Fruit fly (Drosophila melanogaster) whole organism, embryonic: ENCODE data around the gene Polr3E.

Experiments used
- Asciz ChIP-seq: fragments of 200-800 bp; sonication (Bioruptor generic); optimal IDR thresholded peaks from 2 replicates; lab custom pipeline; 2017; ENCODE audit warnings: missing biosample characterization, mild to moderate bottlenecking, missing genetic modification characterization, missing genetic modification reagents
- Atf-2 ChIP-seq: fragments of 200-800 bp; sonication (Bioruptor generic); optimal IDR thresholded peaks from 2 replicates; lab custom pipeline; 2016; ENCODE audit warnings: missing biosample characterization, missing genetic modification characterization
- CG11504 ChIP-seq: fragments of 200-800 bp; sonication (Bioruptor generic); optimal IDR thresholded peaks from 3 replicates; lab custom pipeline; 2019; ENCODE audit warnings: missing biosample characterization, mild to moderate bottlenecking, missing genetic modification characterization, moderate library complexity
- CG12659 ChIP-seq: fragments of 200-800 bp; sonication (Bioruptor generic); optimal IDR thresholded peaks from 3 replicates; lab custom pipeline; 2017; ENCODE audit warnings: mild to moderate bottlenecking, missing biosample characterization, missing genetic modification reagents, missing genetic modification characterization
- CG3407 ChIP-seq: fragments of 200-800 bp; sonication (Bioruptor generic); optimal IDR thresholded peaks from 2 replicates; lab custom pipeline; 2018; ENCODE audit warnings: missing biosample characterization, mild to moderate bottlenecking, missing genetic modification characterization
- CG5245 ChIP-seq: fragments of 200-800 bp; sonication (Bioruptor generic); optimal IDR thresholded peaks from 3 replicates; lab custom pipeline; 2016; ENCODE audit warnings: missing biosample characterization, missing genetic modification characterization
- CG6683 ChIP-seq: fragments of 200-800 bp; sonication (Bioruptor generic); optimal IDR thresholded peaks from 2 replicates; lab custom pipeline; 2017; ENCODE audit warnings: missing biosample characterization, mild to moderate bottlenecking, missing genetic modification characterization, missing genetic modification reagents
- CG7928 ChIP-seq: fragments of 200-800 bp; sonication (Bioruptor generic); optimal IDR thresholded peaks from 2 replicates; lab custom pipeline; 2017; ENCODE audit warnings: missing biosample characterization, mild to moderate bottlenecking, missing genetic modification characterization
- CG8924 ChIP-seq: fragments of 200-800 bp; optimal IDR thresholded peaks from 3 replicates; lab custom pipeline; 2019; ENCODE audit warnings: missing biosample characterization, mild to moderate bottlenecking, missing genetic modification characterization, moderate library complexity
- Doc3 ChIP-seq: fragments of 200-800 bp; sonication (Bioruptor generic); IDR thresholded peaks from 3 replicates; pipeline ENCODE4 v1.3.6; 2022; ENCODE audit warnings: missing biosample characterization, missing genetic modification characterization; ENCODE audit not compliant: partially characterized antibody
- E2f2 ChIP-seq: fragments of 200-800 bp; sonication (Bioruptor generic); IDR thresholded peaks from 2 replicates; pipeline ENCODE4 v1.3.6; 2022; ENCODE audit warnings: missing biosample characterization, missing genetic modification characterization
- Ets97D ChIP-seq: fragments of 200-800 bp; sonication (Bioruptor generic); optimal IDR thresholded peaks from 3 replicates; lab custom pipeline; 2016; ENCODE audit warnings: missing biosample characterization, missing genetic modification characterization
- Fer2 ChIP-seq: fragments of 200-800 bp; sonication (Bioruptor generic); optimal IDR thresholded peaks from 2 replicates; lab custom pipeline; 2018; ENCODE audit warnings: missing biosample characterization, mild to moderate bottlenecking, missing genetic modification characterization, moderate library complexity
- Fer3 ChIP-seq: fragments of 200-800 bp; sonication (Bioruptor generic); optimal IDR thresholded peaks from 2 replicates; lab custom pipeline; 2018; ENCODE audit warnings: missing biosample characterization, mild to moderate bottlenecking, missing genetic modification characterization, moderate library complexity
- Gsc ChIP-seq: fragments of 200-800 bp; sonication (Bioruptor generic); IDR thresholded peaks from 2 replicates; pipeline ENCODE4 v1.3.6; 2022; ENCODE audit warnings: missing biosample characterization, missing genetic modification characterization
- H15 ChIP-seq: fragments of 200-800 bp; sonication (Bioruptor generic); IDR thresholded peaks from 3 replicates; pipeline ENCODE4 v1.3.6; 2022; ENCODE audit warnings: missing biosample characterization, missing genetic modification characterization
- H2.0 ChIP-seq: fragments of 200-800 bp; sonication (Bioruptor generic); IDR thresholded peaks from 2 replicates; pipeline ENCODE4 v1.3.6; 2022; ENCODE audit warnings: missing biosample characterization, missing genetic modification characterization
- Hmr ChIP-seq: fragments of 200-800 bp; sonication (Bioruptor generic); optimal IDR thresholded peaks from 3 replicates; lab custom pipeline; 2017; ENCODE audit warnings: mild to moderate bottlenecking, missing biosample characterization, missing genetic modification reagents, missing genetic modification characterization
- NFAT ChIP-seq: fragments of 200-800 bp; sonication (Bioruptor generic); IDR thresholded peaks from 2 replicates; pipeline ENCODE4 v1.3.6; 2022; ENCODE audit warnings: missing biosample characterization, missing genetic modification characterization
- Neu2 ChIP-seq: fragments of 200-800 bp; sonication (Bioruptor generic); optimal IDR thresholded peaks from 3 replicates; lab custom pipeline; 2016; ENCODE audit warnings: missing biosample characterization, missing genetic modification characterization, borderline replicate concordance
- Oaz ChIP-seq: fragments of 200-800 bp; sonication (Bioruptor generic); IDR thresholded peaks from 2 replicates; pipeline ENCODE4 v1.3.6; 2022; ENCODE audit warnings: missing biosample characterization, missing genetic modification characterization
- Sry-δ ChIP-seq: fragments of 200-800 bp; sonication (Bioruptor generic); optimal IDR thresholded peaks from 2 replicates; lab custom pipeline; 2016; ENCODE audit warnings: missing biosample characterization, missing genetic modification characterization
- Taf1 ChIP-seq: fragments of 200-800 bp; sonication (Bioruptor generic); IDR thresholded peaks from 2 replicates; pipeline ENCODE4 v1.3.6; 2022; ENCODE audit warnings: missing biosample characterization, missing genetic modification characterization
- Xrp1 ChIP-seq: fragments of 200-800 bp; sonication (Bioruptor generic); IDR thresholded peaks from 2 replicates; pipeline ENCODE4 v1.3.6; 2022; ENCODE audit warnings: missing biosample characterization, missing genetic modification characterization
- amos ChIP-seq: fragments of 200-800 bp; sonication (Bioruptor generic); IDR thresholded peaks from 2 replicates; pipeline ENCODE4 v1.3.6; 2022; ENCODE audit warnings: missing biosample characterization, missing genetic modification characterization; ENCODE audit not compliant: partially characterized antibody
- bab2 ChIP-seq: fragments of 200-800 bp; sonication (Bioruptor generic); optimal IDR thresholded peaks from 2 replicates; lab custom pipeline; 2016; ENCODE audit warnings: missing biosample characterization, missing genetic modification characterization
- caup ChIP-seq: fragments of 200-800 bp; sonication (Bioruptor generic); optimal IDR thresholded peaks from 3 replicates; lab custom pipeline; 2017; ENCODE audit warnings: missing biosample characterization, mild to moderate bottlenecking, missing genetic modification characterization, moderate library complexity; ENCODE audit not compliant: severe bottlenecking
- crc ChIP-seq: fragments of 200-800 bp; sonication (Bioruptor generic); optimal IDR thresholded peaks from 2 replicates; lab custom pipeline; 2016; ENCODE audit warnings: missing biosample characterization, missing genetic modification characterization
- cwo ChIP-seq: fragments of 200-800 bp; sonication (Bioruptor generic); optimal IDR thresholded peaks from 3 replicates; lab custom pipeline; 2017; ENCODE audit warnings: missing biosample characterization, missing genetic modification characterization, mild to moderate bottlenecking, moderate library complexity, missing genetic modification reagents
- dimm ChIP-seq: fragments of 200-800 bp; sonication (Bioruptor generic); IDR thresholded peaks from 2 replicates; pipeline ENCODE4 v1.3.6; 2022; ENCODE audit warnings: missing biosample characterization, missing genetic modification characterization
- fd102C ChIP-seq: fragments of 200-800 bp; sonication (Bioruptor generic); optimal IDR thresholded peaks from 2 replicates; lab custom pipeline; 2018; ENCODE audit warnings: missing biosample characterization, mild to moderate bottlenecking, missing genetic modification characterization, moderate library complexity
- fd3F ChIP-seq: fragments of 200-800 bp; sonication (Bioruptor generic); optimal IDR thresholded peaks from 2 replicates; lab custom pipeline; 2018; ENCODE audit warnings: missing biosample characterization, mild to moderate bottlenecking, missing genetic modification characterization, moderate library complexity
- gcm2 ChIP-seq: fragments of 200-800 bp; sonication (Bioruptor generic); optimal IDR thresholded peaks from 2 replicates; lab custom pipeline; 2016; ENCODE audit warnings: missing biosample characterization, missing genetic modification characterization
- gsb ChIP-seq: fragments of 200-800 bp; sonication (Bioruptor generic); IDR thresholded peaks from 2 replicates; pipeline ENCODE4 v1.3.6; 2022; ENCODE audit warnings: missing biosample characterization, missing genetic modification characterization
- hbn ChIP-seq: fragments of 200-800 bp; sonication (Bioruptor generic); IDR thresholded peaks from 2 replicates; pipeline ENCODE4 v1.3.6; 2022; ENCODE audit warnings: missing biosample characterization, missing genetic modification characterization; ENCODE audit not compliant: partially characterized antibody
- jigr1 ChIP-seq: fragments of 200-800 bp; sonication (Bioruptor generic); IDR thresholded peaks from 3 replicates; pipeline ENCODE4 v1.3.6; 2022; ENCODE audit warnings: missing biosample characterization, missing genetic modification characterization
- lbe ChIP-seq: fragments of 200-800 bp; sonication (Bioruptor generic); optimal IDR thresholded peaks from 2 replicates; lab custom pipeline; 2016; ENCODE audit warnings: missing biosample characterization, mild to moderate bottlenecking, missing genetic modification characterization
- lilli ChIP-seq: fragments of 200-800 bp; sonication (Bioruptor generic); optimal IDR thresholded peaks from 3 replicates; lab custom pipeline; 2016; ENCODE audit warnings: missing biosample characterization, missing genetic modification characterization
- lmd ChIP-seq: fragments of 200-800 bp; sonication (Bioruptor generic); IDR thresholded peaks from 2 replicates; pipeline ENCODE4 v1.3.6; 2022; ENCODE audit warnings: missing biosample characterization, missing genetic modification characterization
- repo ChIP-seq: fragments of 200-800 bp; sonication (Bioruptor generic); optimal IDR thresholded peaks from 2 replicates; lab custom pipeline; 2016; ENCODE audit warnings: missing biosample characterization, missing genetic modification characterization
- rib ChIP-seq: fragments of 200-800 bp; sonication (Bioruptor generic); IDR thresholded peaks from 2 replicates; pipeline ENCODE4 v1.3.6; 2022; ENCODE audit warnings: missing biosample characterization, missing genetic modification characterization
- sd ChIP-seq: fragments of 200-800 bp; sonication (Bioruptor generic); optimal IDR thresholded peaks from 3 replicates; lab custom pipeline; 2018; ENCODE audit warnings: missing biosample characterization, mild to moderate bottlenecking, missing genetic modification characterization, moderate library complexity
- sens ChIP-seq: fragments of 200-800 bp; sonication (Bioruptor generic); peaks from one replicate; lab custom pipeline; 2016; ENCODE audit warnings: missing biosample characterization, missing genetic modification characterization
- seq ChIP-seq: fragments of 200-800 bp; sonication (Bioruptor generic); IDR thresholded peaks from 2 replicates; pipeline ENCODE4 v1.3.6; 2022; ENCODE audit warnings: missing biosample characterization, missing genetic modification characterization
- shn ChIP-seq: fragments of 200-800 bp; sonication (Bioruptor generic); optimal IDR thresholded peaks from 3 replicates; lab custom pipeline; 2016; ENCODE audit warnings: missing biosample characterization, missing genetic modification characterization
- sna ChIP-seq: fragments of 200-800 bp; sonication (Bioruptor generic); IDR thresholded peaks from 2 replicates; pipeline ENCODE4 v1.3.6; 2022; ENCODE audit warnings: missing biosample characterization, missing genetic modification characterization; ENCODE audit not compliant: partially characterized antibody
- trem ChIP-seq: fragments of 200-800 bp; optimal IDR thresholded peaks from 3 replicates; lab custom pipeline; 2019; ENCODE audit warnings: missing biosample characterization, mild to moderate bottlenecking, missing genetic modification characterization, moderate library complexity
- twi ChIP-seq: fragments of 200-800 bp; optimal IDR thresholded peaks from 2 replicates; lab custom pipeline; 2019; ENCODE audit warnings: missing biosample characterization, mild to moderate bottlenecking, missing genetic modification characterization, moderate library complexity
- usp ChIP-seq: fragments of >200 bp; optimal IDR thresholded peaks from 2 replicates; lab custom pipeline; 2017; ENCODE audit warnings: missing biosample characterization, missing genetic modification characterization
- wdn ChIP-seq: fragments of 200-800 bp; sonication (Bioruptor generic); IDR thresholded peaks from 2 replicates; pipeline ENCODE4 v1.3.6; 2022; ENCODE audit warnings: missing biosample characterization, missing genetic modification characterization

Gene Polr3E

DNA sequence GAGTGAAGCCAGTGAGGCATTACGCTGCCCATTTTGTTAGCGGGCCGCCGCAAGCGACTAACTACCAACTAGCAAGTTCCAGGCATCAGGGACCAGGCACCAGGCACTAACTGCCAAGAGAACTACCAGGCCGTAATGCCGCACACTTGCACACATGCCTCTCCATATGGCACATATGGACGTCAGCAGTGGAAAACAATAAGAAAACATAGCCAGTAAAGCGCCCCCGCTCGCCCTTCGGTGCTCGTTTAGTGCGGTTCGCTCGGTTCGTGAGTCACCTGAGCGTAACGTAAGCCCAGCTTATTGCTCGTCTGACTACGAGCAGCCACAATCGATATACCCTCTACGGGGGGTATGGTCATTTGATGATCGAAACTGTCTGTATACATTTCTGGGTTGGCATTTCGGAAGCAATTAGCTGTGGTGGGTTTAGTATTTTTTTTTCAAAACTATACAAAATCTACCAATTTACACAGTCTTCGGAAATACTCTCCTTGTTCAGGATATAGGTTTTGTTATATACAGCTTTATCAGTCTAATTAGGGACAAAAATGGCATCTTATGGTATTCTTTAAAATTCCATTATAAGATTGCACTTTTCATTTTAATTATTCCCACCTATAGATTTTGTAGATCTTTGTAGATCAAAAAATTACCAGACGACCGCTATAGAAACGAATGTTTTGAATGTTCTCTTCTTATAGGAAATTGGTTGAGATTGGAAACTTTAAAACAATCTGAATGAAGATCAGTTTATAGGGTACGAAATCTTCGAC, 25.4 kb downstream of the Polr3E start (continued):
- TF ChIP-seq amos (GFP tag; lab: Robert Waterston, UW) (no peak), shn (GFP tag; lab: Kevin White, UChicago) (peak; percentile 24), fd102C (GFP tag; lab: Kevin White, UChicago) (no peak), lmd (GFP tag; lab: Robert Waterston, UW) (peak; percentile 10; the same call in 1 of the 2 replicates), seq (GFP tag; lab: Robert Waterston, UW) (no peak), Atf-2 (GFP tag; lab: Kevin White, UChicago) (no peak), cwo (GFP tag; lab: Kevin White, UChicago) (no peak), sd (tag; lab: Kevin White, UChicago) (no peak), Fer2 (tag; lab: Kevin White, UChicago) (no peak), usp (no peak), Fer3 (peak; percentile 8), hbn (GFP tag; lab: Robert Waterston, UW) (no peak), Sry-δ (GFP tag; lab: Kevin White, UChicago) (peak; percentile 8), repo (GFP tag; lab: Kevin White, UChicago) (no peak), gsb (no peak), jigr1 (GFP tag; lab: Robert Waterston, UW) (no peak), gcm2 (no peak), sens (peak; percentile 76), caup (GFP tag; lab: Kevin White, UChicago) (no peak), CG12659 (GFP tag; lab: Kevin White, UChicago) (peak; percentile 22), Oaz (GFP tag; lab: Robert Waterston, UW) (0 out of 2 replicates have a peak, but pooled peaks have one; percentile 19), CG6683 (GFP tag; lab: Kevin White, UChicago) (no peak), wdn (GFP tag; lab: Robert Waterston, UW) (no peak), E2f2 (GFP tag; lab: Robert Waterston, UW) (no peak), Hmr (no peak), H2.0 (GFP tag; lab: Robert Waterston, UW) (0 out of 2 replicates have a peak, but pooled peaks have one; percentile 17), Neu2 (no peak), lilli (GFP tag; lab: Kevin White, UChicago) (peak; percentile 28), crc (GFP tag; lab: Kevin White, UChicago) (no peak), CG3407 (no peak), NFAT (GFP tag; lab: Robert Waterston, UW) (no peak), Gsc (GFP tag; lab: Robert Waterston, UW) (no peak), CG11504 (peak; percentile 59), Doc3 (GFP tag; lab: Robert Waterston, UW) (no peak), Ets97D (GFP tag; lab: Kevin White, UChicago) (no peak), trem (tag; lab: Kevin White, UChicago) (no peak), CG7928 (GFP tag; lab: Kevin White, UChicago) (no peak), fd3F (peak; percentile 19), Asciz (GFP tag; lab: Kevin White, UChicago) (no peak), H15 (GFP tag; lab: Robert Waterston, UW) (no peak), twi (peak; percentile 78), Taf1 (GFP tag; lab: Robert Waterston, UW) (no peak), dimm (no peak), Xrp1 (GFP tag; lab: Robert Waterston, UW) (peak; percentile 25; the same call in 1 of the 2 replicates), CG5245 (GFP tag; lab: Kevin White, UChicago) (no peak), sna (GFP tag; lab: Robert Waterston, UW) (no peak), rib (GFP tag; lab: Robert Waterston, UW) (no peak), bab2 (GFP tag; lab: Kevin White, UChicago) (peak; percentile 4), lbe (GFP tag; lab: Kevin White, UChicago) (no peak), CG8924 (no peak)
